Fruit fly (Drosophila melanogaster) whole organism, embryonic: Measurements from ENCODE around the gene CtBP.
A peak's percentile ranks its signal among the peaks of the same experiment; 100 is the strongest.

Experiments used
- Adf1 ChIP-seq: fragments of 200-800 bp; sonication (Bioruptor generic); IDR thresholded peaks from 2 replicates; pipeline ENCODE4 v1.3.6; 2022; ENCODE audit warnings: missing biosample characterization, missing genetic modification characterization
- CG11696 ChIP-seq: fragments of 200-800 bp; sonication (Bioruptor generic); IDR thresholded peaks from 2 replicates; pipeline ENCODE4 v1.3.6; 2022; ENCODE audit warnings: missing biosample characterization, missing genetic modification characterization
- CG12104 ChIP-seq: fragments of 200-800 bp; sonication (Bioruptor generic); optimal IDR thresholded peaks from 3 replicates; lab custom pipeline; 2016; ENCODE audit warnings: missing biosample characterization, missing genetic modification characterization
- CG12744 ChIP-seq: fragments of 200-800 bp; sonication (Bioruptor generic); optimal IDR thresholded peaks from 2 replicates; lab custom pipeline; 2016; ENCODE audit warnings: missing biosample characterization, missing genetic modification characterization
- CG13424 ChIP-seq: fragments of 200-800 bp; sonication (Bioruptor generic); optimal IDR thresholded peaks from 2 replicates; lab custom pipeline; 2019; ENCODE audit warnings: missing biosample characterization, mild to moderate bottlenecking, missing genetic modification characterization, moderate library complexity
- CG14667 ChIP-seq: fragments of 200-800 bp; sonication (Bioruptor generic); IDR thresholded peaks from 2 replicates; pipeline ENCODE4 v1.3.6; 2022; ENCODE audit warnings: missing biosample characterization, missing genetic modification characterization
- CG1529 ChIP-seq: fragments of 200-800 bp; sonication (Bioruptor generic); optimal IDR thresholded peaks from 3 replicates; lab custom pipeline; 2018; ENCODE audit warnings: missing biosample characterization, missing genetic modification characterization
- CG1603 ChIP-seq: fragments of 200-800 bp; sonication (Bioruptor generic); optimal IDR thresholded peaks from 2 replicates; lab custom pipeline; 2019; ENCODE audit warnings: missing biosample characterization, mild to moderate bottlenecking, missing genetic modification characterization, moderate library complexity
- CG16863 ChIP-seq: fragments of 200-800 bp; sonication (Bioruptor generic); optimal IDR thresholded peaks from 3 replicates; lab custom pipeline; 2016; ENCODE audit warnings: missing biosample characterization, missing genetic modification characterization
- CG18619 ChIP-seq: fragments of 200-800 bp; sonication (Bioruptor generic); optimal IDR thresholded peaks from 3 replicates; lab custom pipeline; 2017; ENCODE audit warnings: missing biosample characterization, mild to moderate bottlenecking, missing genetic modification characterization
- CG2120 ChIP-seq: fragments of 200-800 bp; sonication (Bioruptor generic); optimal IDR thresholded peaks from 3 replicates; lab custom pipeline; 2016; ENCODE audit warnings: missing biosample characterization, missing genetic modification characterization
- CG30431 ChIP-seq: fragments of 200-800 bp; sonication (Bioruptor generic); optimal IDR thresholded peaks from 2 replicates; lab custom pipeline; 2017; ENCODE audit warnings: missing biosample characterization, missing genetic modification characterization
- CG3407 ChIP-seq: fragments of 200-800 bp; sonication (Bioruptor generic); optimal IDR thresholded peaks from 2 replicates; lab custom pipeline; 2018; ENCODE audit warnings: missing biosample characterization, mild to moderate bottlenecking, missing genetic modification characterization
- CG4328 ChIP-seq: fragments of 200-800 bp; sonication (Bioruptor generic); optimal IDR thresholded peaks from 3 replicates; lab custom pipeline; 2017; ENCODE audit warnings: missing biosample characterization, missing genetic modification reagents, missing genetic modification characterization
- CG4617 ChIP-seq: fragments of 200-800 bp; sonication (Bioruptor generic); optimal IDR thresholded peaks from 3 replicates; lab custom pipeline; 2016; ENCODE audit warnings: missing biosample characterization, missing genetic modification characterization, borderline replicate concordance
- CG7556 ChIP-seq: fragments of 200-800 bp; sonication (Bioruptor generic); optimal IDR thresholded peaks from 2 replicates; lab custom pipeline; 2017; ENCODE audit warnings: missing biosample characterization, mild to moderate bottlenecking, missing genetic modification characterization
- CG7987 ChIP-seq: fragments of 200-800 bp; sonication (Bioruptor generic); optimal IDR thresholded peaks from 2 replicates; lab custom pipeline; 2018; ENCODE audit warnings: missing biosample characterization, mild to moderate bottlenecking, missing genetic modification characterization, moderate library complexity
- CG8359 ChIP-seq: fragments of 200-800 bp; sonication (Bioruptor generic); optimal IDR thresholded peaks from 2 replicates; lab custom pipeline; 2017; ENCODE audit warnings: missing biosample characterization, mild to moderate bottlenecking, missing genetic modification characterization, borderline replicate concordance
- CG8944 ChIP-seq: fragments of 200-800 bp; sonication (Bioruptor generic); optimal IDR thresholded peaks from 3 replicates; lab custom pipeline; 2016; ENCODE audit warnings: missing biosample characterization, missing genetic modification characterization
- Dfd ChIP-seq, 2 experiments: fragments of >200 bp; optimal IDR thresholded peaks; 2 replicates each; lab custom pipeline; 2017; ENCODE audit warnings: missing biosample characterization in 2 of 2, missing genetic modification characterization in 2 of 2
- Dip2 ChIP-seq: fragments of 200-800 bp; sonication (Bioruptor generic); IDR thresholded peaks from 2 replicates; pipeline ENCODE4 v1.3.6; 2022; ENCODE audit warnings: missing biosample characterization, missing genetic modification characterization
- Doc2 ChIP-seq: fragments of 200-800 bp; sonication (Bioruptor generic); IDR thresholded peaks from 2 replicates; pipeline ENCODE4 v1.3.6; 2022; ENCODE audit warnings: missing biosample characterization, missing genetic modification characterization
- Ets97D ChIP-seq: fragments of 200-800 bp; sonication (Bioruptor generic); optimal IDR thresholded peaks from 3 replicates; lab custom pipeline; 2016; ENCODE audit warnings: missing biosample characterization, missing genetic modification characterization
- GATAe ChIP-seq: fragments of 200-800 bp; sonication (Bioruptor generic); conservative IDR thresholded peaks from 2 replicates; pipeline ENCODE4 v1.3.6; 2022; ENCODE audit warnings: missing biosample characterization, missing genetic modification characterization
- HLH4C ChIP-seq: fragments of 200-800 bp; sonication (Bioruptor generic); IDR thresholded peaks from 3 replicates; pipeline ENCODE4 v1.3.6; 2022; ENCODE audit warnings: missing biosample characterization, missing genetic modification characterization; ENCODE audit not compliant: partially characterized antibody
- HLHmδ ChIP-seq: fragments of 200-800 bp; sonication (Bioruptor generic); optimal IDR thresholded peaks from 2 replicates; lab custom pipeline; 2018; ENCODE audit warnings: missing biosample characterization, mild to moderate bottlenecking, missing genetic modification characterization, moderate library complexity
- Kr ChIP-seq: fragments of 200-800 bp; sonication (Bioruptor generic); optimal IDR thresholded peaks from 2 replicates; lab custom pipeline; 2017; ENCODE audit warnings: missing biosample characterization, mild to moderate bottlenecking, missing genetic modification characterization
- Med ChIP-seq: fragments of 200-800 bp; sonication (Bioruptor generic); peaks from one replicate; lab custom pipeline; 2016; ENCODE audit warnings: missing biosample characterization, missing genetic modification characterization, mild to moderate bottlenecking, inconsistent platforms, moderate library complexity
- Myb ChIP-seq: fragments of 200-800 bp; sonication (Bioruptor generic); optimal IDR thresholded peaks from 2 replicates; lab custom pipeline; 2016; ENCODE audit warnings: missing biosample characterization, missing genetic modification characterization
- NfI ChIP-seq: fragments of 200-800 bp; sonication (Bioruptor generic); optimal IDR thresholded peaks from 3 replicates; lab custom pipeline; 2018; ENCODE audit warnings: missing biosample characterization, mild to moderate bottlenecking, missing genetic modification characterization, moderate library complexity
- Xbp1 ChIP-seq: fragments of 200-800 bp; sonication (Bioruptor generic); optimal IDR thresholded peaks from 3 replicates; lab custom pipeline; 2016; ENCODE audit warnings: missing biosample characterization, mild to moderate bottlenecking, missing genetic modification characterization
- cas ChIP-seq: fragments of 200-800 bp; sonication (Bioruptor generic); IDR thresholded peaks from 2 replicates; pipeline ENCODE4 v1.3.6; 2022; ENCODE audit warnings: missing biosample characterization, missing genetic modification characterization
- chm ChIP-seq: fragments of 200-800 bp; sonication (Bioruptor generic); IDR thresholded peaks from 2 replicates; pipeline ENCODE4 v1.3.6; 2022; ENCODE audit warnings: missing biosample characterization, missing genetic modification characterization
- cwo ChIP-seq: fragments of 200-800 bp; sonication (Bioruptor generic); optimal IDR thresholded peaks from 3 replicates; lab custom pipeline; 2017; ENCODE audit warnings: missing biosample characterization, missing genetic modification characterization, mild to moderate bottlenecking, moderate library complexity, missing genetic modification reagents
- da ChIP-seq: fragments of 200-800 bp; sonication (Bioruptor generic); optimal IDR thresholded peaks from 2 replicates; lab custom pipeline; 2016; ENCODE audit warnings: missing biosample characterization, missing genetic modification characterization
- dm ChIP-seq: fragments of 200-800 bp; sonication (Bioruptor generic); optimal IDR thresholded peaks from 3 replicates; lab custom pipeline; 2016; ENCODE audit warnings: missing biosample characterization, missing genetic modification characterization
- ewg ChIP-seq: fragments of 200-800 bp; sonication (Bioruptor generic); optimal IDR thresholded peaks from 3 replicates; lab custom pipeline; 2017; ENCODE audit warnings: mild to moderate bottlenecking, missing biosample characterization, missing genetic modification reagents, missing genetic modification characterization
- hb ChIP-seq: fragments of 200-800 bp; sonication (Bioruptor generic); IDR thresholded peaks from 3 replicates; pipeline ENCODE4 v1.3.6; 2022; ENCODE audit warnings: missing biosample characterization, missing genetic modification characterization; ENCODE audit not compliant: partially characterized antibody
- kni ChIP-seq: fragments of 200-800 bp; sonication (Bioruptor generic); optimal IDR thresholded peaks from 3 replicates; lab custom pipeline; 2017; ENCODE audit warnings: mild to moderate bottlenecking, missing biosample characterization, missing genetic modification reagents, missing genetic modification characterization
- knrl ChIP-seq: fragments of 200-800 bp; sonication (Bioruptor generic); IDR thresholded peaks from 3 replicates; pipeline ENCODE4 v1.3.6; 2022; ENCODE audit warnings: missing biosample characterization, missing genetic modification characterization; ENCODE audit not compliant: partially characterized antibody
- lmd ChIP-seq: fragments of 200-800 bp; sonication (Bioruptor generic); IDR thresholded peaks from 2 replicates; pipeline ENCODE4 v1.3.6; 2022; ENCODE audit warnings: missing biosample characterization, missing genetic modification characterization
- lov ChIP-seq, 2 experiments: fragments of 200-800 bp in 1 of 2; fragments of >200 bp in 1 of 2; sonication (Bioruptor generic) in 1 of 2; IDR thresholded peaks in 1 of 2; optimal IDR thresholded peaks in 1 of 2; 2 replicates in 1 of 2; 3 replicates in 1 of 2; pipeline versions ENCODE4 v1.3.6 to Lab custom; 2017 to 2022; ENCODE audit warnings: missing biosample characterization in 1 of 2, missing genetic modification characterization in 1 of 2
- mld ChIP-seq: fragments of 200-800 bp; sonication (Bioruptor generic); IDR thresholded peaks from 3 replicates; pipeline ENCODE4 v1.3.6; 2022; ENCODE audit warnings: missing biosample characterization, missing genetic modification characterization; ENCODE audit not compliant: partially characterized antibody
- phol ChIP-seq: fragments of 200-800 bp; sonication (Bioruptor generic); optimal IDR thresholded peaks from 3 replicates; lab custom pipeline; 2018; ENCODE audit warnings: missing biosample characterization, mild to moderate bottlenecking, missing genetic modification characterization, moderate library complexity
- pzg ChIP-seq: fragments of 200-800 bp; sonication (Bioruptor generic); optimal IDR thresholded peaks from 3 replicates; lab custom pipeline; 2018; ENCODE audit warnings: missing biosample characterization, mild to moderate bottlenecking, missing genetic modification characterization, moderate library complexity
- ranshi ChIP-seq: fragments of 200-800 bp; sonication (Bioruptor generic); IDR thresholded peaks from 2 replicates; pipeline ENCODE4 v1.3.6; 2022; ENCODE audit warnings: missing biosample characterization, missing genetic modification characterization
- ro ChIP-seq: fragments of 200-800 bp; sonication (Bioruptor generic); IDR thresholded peaks from 2 replicates; pipeline ENCODE4 v1.3.6; 2022; ENCODE audit warnings: missing biosample characterization, missing genetic modification characterization
- sc ChIP-seq, 3 experiments: fragments of >200 bp in 2 of 3; fragments of 200-800 bp in 1 of 3; sonication (Bioruptor generic) in 1 of 3; optimal IDR thresholded peaks; 2 replicates in 2 of 3; 3 replicates in 1 of 3; lab custom pipeline; 2017; ENCODE audit warnings: mild to moderate bottlenecking in 1 of 3, missing biosample characterization in 1 of 3, missing genetic modification characterization in 1 of 3, missing genetic modification reagents in 1 of 3
- sqz ChIP-seq: fragments of 200-800 bp; sonication (Bioruptor generic); optimal IDR thresholded peaks from 3 replicates; lab custom pipeline; 2018; ENCODE audit warnings: missing biosample characterization, mild to moderate bottlenecking, missing genetic modification characterization

Gene CtBP

DNA sequence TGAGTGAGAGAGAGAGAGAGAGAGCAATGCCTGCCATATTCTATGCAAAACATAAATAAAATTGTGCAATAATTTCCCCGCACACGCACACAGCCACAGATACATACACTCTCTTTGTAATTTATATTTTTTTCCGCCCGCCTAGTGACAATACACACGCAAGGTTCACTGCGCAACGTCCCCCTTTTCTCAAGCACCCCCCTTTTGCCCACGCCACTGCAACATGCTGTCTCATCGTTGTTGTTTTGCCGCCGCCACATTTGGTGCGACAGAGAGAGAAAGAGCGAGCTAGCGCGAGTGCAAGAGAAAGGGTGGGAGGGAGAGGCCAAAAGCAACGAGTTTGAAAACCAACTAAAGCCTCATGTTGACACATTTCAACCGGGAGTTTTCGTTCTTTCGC, 902 bp downstream of the CtBP start (continued):
- TF ChIP-seq ro (GFP tag; lab: Robert Waterston, UW) (no peak), lov (optimal IDR thresholded peaks at IDR 0.05; lab: Kevin White, UChicago) (no peak), lov (GFP tag; IDR thresholded peaks at IDR 0.05; lab: Robert Waterston, UW) (0 out of 3 replicates have a peak, but pooled peaks have one; percentile 57), dm (peak; percentile 80), CG4328 (GFP tag; lab: Kevin White, UChicago) (peak; percentile 18), CG16863 (GFP tag; lab: Kevin White, UChicago) (peak; percentile 52), HLH4C (GFP tag; lab: Robert Waterston, UW) (no peak), phol (tag; lab: Kevin White, UChicago) (peak; percentile 72), cas (no peak), Adf1 (GFP tag; lab: Robert Waterston, UW) (peak; percentile 27), pzg (GFP tag; lab: Kevin White, UChicago) (peak; percentile 18), CG12744 (GFP tag; lab: Kevin White, UChicago) (peak; percentile 2), CG18619 (peak; percentile 66), CG30431 (GFP tag; lab: Kevin White, UChicago) (peak; percentile 1), Ets97D (GFP tag; lab: Kevin White, UChicago) (peak; percentile 29), CG11696 (GFP tag; lab: Robert Waterston, UW) (peak; percentile 42; the same call in 1 of the 2 replicates), CG14667 (GFP tag; lab: Robert Waterston, UW) (peak; percentile 38; the same call in 1 of the 2 replicates), mld (no peak), chm (GFP tag; lab: Robert Waterston, UW) (peak; percentile 78), NfI (GFP tag; lab: Kevin White, UChicago) (peak; percentile 58), knrl (GFP tag; lab: Robert Waterston, UW) (peak; percentile 16; the same call in 1 of the 3 replicates), sqz (GFP tag; lab: Kevin White, UChicago) (peak; percentile 68), CG1529 (GFP tag; lab: Kevin White, UChicago) (no peak), CG2120 (GFP tag; lab: Kevin White, UChicago) (peak; percentile 72), ranshi (GFP tag; lab: Robert Waterston, UW) (peak; percentile 55; the same call in 1 of the 2 replicates), hb (GFP tag; lab: Robert Waterston, UW) (no peak), Dfd (GFP tag; optimal IDR thresholded peaks at IDR 0.05; lab: Kevin White, UChicago) (no peak), da (GFP tag; lab: Kevin White, UChicago) (peak; percentile 38), CG4617 (GFP tag; lab: Kevin White, UChicago) (no peak), CG3407 (GFP tag; lab: Kevin White, UChicago) (no peak), CG7556 (GFP tag; lab: Kevin White, UChicago) (peak; percentile 19), CG8944 (GFP tag; lab: Kevin White, UChicago) (peak; percentile 66), CG12104 (peak; percentile 27), CG7987 (GFP tag; lab: Kevin White, UChicago) (peak; percentile 64), CG8359 (GFP tag; lab: Kevin White, UChicago) (no peak), lmd (GFP tag; lab: Robert Waterston, UW) (peak; percentile 67), CG13424 (tag; lab: Kevin White, UChicago) (peak; percentile 54), GATAe (no peak), sc (optimal IDR thresholded peaks at IDR 0.05; lab: Kevin White, UChicago) (no peak), sc (GFP tag; optimal IDR thresholded peaks at IDR 0.05; lab: Kevin White, UChicago) (no peak), Doc2 (no peak), CG1603 (tag; lab: Kevin White, UChicago) (peak; percentile 72), Med (GFP tag; lab: Kevin White, UChicago) (peak; percentile 96), Kr (GFP tag; lab: Kevin White, UChicago) (no peak), ewg (GFP tag; lab: Kevin White, UChicago) (peak; percentile 88), Myb (GFP tag; lab: Kevin White, UChicago) (peak; percentile 51), Dip2 (GFP tag; lab: Robert Waterston, UW) (no peak), HLHmδ (GFP tag; lab: Kevin White, UChicago) (peak; percentile 26), cwo (peak; percentile 73), Xbp1 (peak; percentile 67), kni (GFP tag; lab: Kevin White, UChicago) (no peak)
